Worm (Caenorhabditis elegans): ENCODE measurements around the gene T23F6.2.

DNA sequence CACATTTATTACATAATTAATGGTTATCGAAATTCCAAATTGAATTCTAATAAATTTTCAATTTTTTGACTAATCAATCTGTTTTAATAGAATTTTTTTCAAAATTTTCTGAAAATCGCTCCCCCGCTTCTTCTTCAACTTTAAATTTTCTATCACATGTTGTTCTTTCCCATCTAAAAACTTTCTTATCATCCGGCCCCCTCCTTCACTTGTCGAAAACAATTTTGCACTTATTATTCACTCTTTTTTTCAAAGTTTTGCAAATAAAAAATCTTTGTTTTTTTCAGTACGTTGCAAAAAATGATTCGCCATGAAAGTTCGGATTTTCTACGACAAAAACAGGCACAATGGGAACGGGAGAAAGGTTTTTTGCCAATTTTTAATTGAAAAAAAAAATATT is 32.8 kb upstream of the T23F6.2 start, which contains the start of gene T23B5.3:
- TF ChIP-seq him-1 (tag; optimal IDR thresholded peaks at IDR 0.05) (no peak), W03F9.2 (tag; optimal IDR thresholded peaks at IDR 0.05) (no peak)
